In genomic region chrII:5099034-5099433, ce11 we compare ENCODE assay signal across 2 worm cellular contexts.
TF ChIP-seq lines count a peak whose summit lies in the region.

No protein-coding gene starts in this region.

TF ChIP-seq in whole organism, L3 larva, 47 proteins besides CTCF, POLR2A, EP300 and RAD21:
- peak; percentile 86 for TF ChIP-seq nfya-1 (tag; optimal IDR thresholded peaks at IDR 0.05; lab: Kevin White, UChicago; ENCODE audit: insufficient read depth)
- no peak for TF ChIP-seq ceh-82 (tag; optimal IDR thresholded peaks at IDR 0.05; lab: Kevin White, UChicago)
- no peak for TF ChIP-seq elt-3 (tag; optimal IDR thresholded peaks at IDR 0.05; lab: Kevin White, UChicago)
- no peak for TF ChIP-seq ama-1 (optimal IDR thresholded peaks at IDR 0.05; lab: Kevin White, UChicago)
- TF ChIP-seq skn-1 (tag; optimal IDR thresholded peaks at IDR 0.05; lab: Kevin White, UChicago) = no peak
- no peak for TF ChIP-seq ZK546.5 (tag; optimal IDR thresholded peaks at IDR 0.05; lab: Kevin White, UChicago)
- TF ChIP-seq unc-39 (tag; optimal IDR thresholded peaks at IDR 0.05; lab: Kevin White, UChicago) = no peak
- TF ChIP-seq lin-39 (tag; optimal IDR thresholded peaks at IDR 0.05; lab: Kevin White, UChicago) = no peak
- TF ChIP-seq fos-1 (tag; optimal IDR thresholded peaks at IDR 0.05; lab: Kevin White, UChicago) = no peak

TF ChIP-seq in whole organism, late embryonic, 69 proteins besides CTCF, POLR2A, EP300 and RAD21:
- TF ChIP-seq nfya-1 (tag; optimal IDR thresholded peaks at IDR 0.05; lab: Kevin White, UChicago) = peak; percentile 77
- no peak for TF ChIP-seq dmd-4 (tag; optimal IDR thresholded peaks at IDR 0.05; lab: Kevin White, UChicago; ENCODE audit: borderline replicate concordance)
- TF ChIP-seq gmeb-2 (tag; optimal IDR thresholded peaks at IDR 0.05; lab: Kevin White, UChicago) = no peak
- TF ChIP-seq rnt-1 (tag; optimal IDR thresholded peaks at IDR 0.05; lab: Kevin White, UChicago) = no peak
- TF ChIP-seq sdc-2 (tag; optimal IDR thresholded peaks at IDR 0.05; lab: Kevin White, UChicago) = no peak
- TF ChIP-seq hlh-8 (tag; optimal IDR thresholded peaks at IDR 0.05; lab: Kevin White, UChicago) = no peak

Comparison
In these comparisons a context has a peak if more than half of its experiments do, and no peak if none do; other contexts are left out.
1. Of the 9 proteins assayed by ChIP-seq in both whole organism, late embryonic and whole organism, L3 larva: peak only in whole organism, late embryonic: none; only in whole organism, L3 larva: none; in both: nfya-1; in neither: 8.